Worm (Caenorhabditis elegans) whole organism, mixed stage, embryonic: ENCODE measurements around the gene zipt-15.

ENCODE experiments used
- blmp-1 ChIP-seq: fragments of 150-350 bp; optimal IDR thresholded peaks from 2 replicates; lab custom pipeline; 2014; ENCODE audit warnings: missing biosample characterization, missing genetic modification characterization
- mab-5 ChIP-seq: fragments of 150-350 bp; optimal IDR thresholded peaks from 2 replicates; lab custom pipeline; 2014; ENCODE audit warnings: missing biosample characterization, missing genetic modification characterization
- nhr-28 ChIP-seq: fragments of 150-350 bp; optimal IDR thresholded peaks from 2 replicates; lab custom pipeline; 2014; ENCODE audit warnings: missing biosample characterization, missing genetic modification characterization
- nhr-76 ChIP-seq: sonication (generic microtip); optimal IDR thresholded peaks from 2 replicates; lab custom pipeline; 2017; ENCODE audit warnings: missing biosample characterization, missing genetic modification characterization

DNA sequence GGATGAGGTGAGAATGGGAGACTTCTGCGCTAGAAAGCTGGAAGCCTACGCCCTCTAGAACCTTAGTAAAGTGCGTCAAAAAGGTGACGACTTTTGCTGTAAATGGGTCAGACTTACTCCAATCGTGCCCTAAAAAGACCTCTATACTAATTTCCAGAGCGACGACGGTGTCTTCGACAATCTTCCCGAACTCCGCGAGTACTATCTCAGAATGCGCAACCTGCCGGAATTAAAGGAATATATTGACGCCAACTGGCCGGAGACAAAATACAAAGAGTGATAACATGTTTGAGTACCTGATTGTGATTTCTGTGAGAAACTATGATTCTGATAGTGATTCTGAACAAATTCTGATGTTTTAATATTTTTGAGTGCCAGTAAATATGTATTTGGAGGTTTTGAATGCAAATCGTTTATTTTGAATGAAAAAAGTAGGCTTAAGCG is 62.7 kb downstream of the zipt-15 start:
- TF ChIP-seq nhr-76 (tag; lab: Kevin White, UChicago) (no peak), mab-5 (tag; lab: Kevin White, UChicago) (no peak), nhr-28 (tag; lab: Kevin White, UChicago) (no peak), blmp-1 (tag; lab: Kevin White, UChicago) (no peak)
